Worm (Caenorhabditis elegans) whole organism, L4 larva: ENCODE results near the gene gck-1.

Source experiments
- dve-1 ChIP-seq: sonication (generic microtip); optimal IDR thresholded peaks from 2 replicates; lab custom pipeline; 2017; ENCODE audit warnings: antibody characterized with exemption, mild to moderate bottlenecking, missing genetic modification characterization, missing compliant biosample characterization; ENCODE audit not compliant: insufficient read depth
- egl-27 ChIP-seq: sonication (generic microtip); optimal IDR thresholded peaks from 3 replicates; lab custom pipeline; 2017; ENCODE audit warnings: missing biosample characterization, missing genetic modification reagents, missing genetic modification characterization
- fkh-10 ChIP-seq: fragments of 150-350 bp; optimal IDR thresholded peaks from 2 replicates; lab custom pipeline; 2014; ENCODE audit warnings: missing biosample characterization, missing genetic modification reagents, missing genetic modification characterization
- hlh-30 ChIP-seq: sonication (generic microtip); optimal IDR thresholded peaks from 2 replicates; lab custom pipeline; 2017; ENCODE audit warnings: antibody characterized with exemption, mild to moderate bottlenecking, missing genetic modification characterization, missing compliant biosample characterization; ENCODE audit not compliant: insufficient read depth
- lin-13 ChIP-seq: fragments of 150-350 bp; optimal IDR thresholded peaks from 2 replicates; lab custom pipeline; 2014; ENCODE audit warnings: missing biosample characterization, missing genetic modification reagents, missing genetic modification characterization
- lsy-2 ChIP-seq, 2 experiments: fragments of 150-350 bp in 1 of 2; sonication (generic microtip) in 1 of 2; optimal IDR thresholded peaks; 2 replicates each; lab custom pipeline; 2014 to 2017; ENCODE audit warnings: missing biosample characterization in 2 of 2, missing genetic modification characterization in 2 of 2
- nhr-11 ChIP-seq: fragments of 150-350 bp; optimal IDR thresholded peaks from 2 replicates; lab custom pipeline; 2014; ENCODE audit warnings: missing biosample characterization, missing genetic modification characterization
- nhr-28 ChIP-seq: fragments of 150-350 bp; optimal IDR thresholded peaks from 2 replicates; lab custom pipeline; 2014; ENCODE audit warnings: missing biosample characterization, missing genetic modification characterization
- snpc-4 ChIP-seq: fragments of 150-350 bp; optimal IDR thresholded peaks from 2 replicates; lab custom pipeline; 2014; ENCODE audit warnings: missing biosample characterization, missing genetic modification characterization
- spr-3 ChIP-seq: fragments of 200-800 bp; sonication (Bioruptor generic); optimal IDR thresholded peaks from 2 replicates; lab custom pipeline; 2018; ENCODE audit warnings: mild to moderate bottlenecking, missing genetic modification characterization, missing compliant biosample characterization
- unc-62 ChIP-seq, 3 experiments: fragments of 150-350 bp in 1 of 3; sonication (generic microtip); optimal IDR thresholded peaks in 2 of 3; peaks in 1 of 3; 1 replicate in 1 of 3; 2 replicates in 2 of 3; lab custom pipeline; 2014 to 2017; ENCODE audit warnings: missing biosample characterization in 3 of 3, missing genetic modification characterization in 3 of 3, missing genetic modification reagents in 3 of 3, missing genotype in 1 of 3

ce11 chrV:8990194-8990649 is 42.6 kb downstream of the gck-1 start, which contains the start of gene F59E11.7:
- TF ChIP-seq lin-13 (no peak), nhr-11 (tag; lab: Kevin White, UChicago) (no peak), lsy-2 (tag; optimal IDR thresholded peaks at IDR 0.05; lab: Kevin White, UChicago) (no peak), unc-62 (GFP tag; optimal IDR thresholded peaks at IDR 0.05 in 1 of 2; lab: Kevin White, UChicago) (no peak), unc-62 (tag; optimal IDR thresholded peaks at IDR 0.05; lab: Kevin White, UChicago) (no peak), nhr-28 (tag; lab: Kevin White, UChicago) (no peak), dve-1 (tag; lab: Kevin White, UChicago) (no peak), fkh-10 (no peak), egl-27 (tag; lab: Kevin White, UChicago) (no peak), spr-3 (no peak), snpc-4 (tag; lab: Kevin White, UChicago) (no peak), hlh-30 (tag; lab: Kevin White, UChicago) (no peak)
